Worm (Caenorhabditis elegans) whole organism, L4 larva: Measurements from ENCODE around the gene M176.16.
A peak's percentile ranks its signal among the peaks of the same experiment; 100 is the strongest.
"Not testable (repeated sequence)": the region's sequence is repeated elsewhere in the genome, so short reads cannot be mapped to it uniquely, and the experiment has no call there.

Experiments
- D1046.2 ChIP-seq: fragments of 200-800 bp; sonication (Bioruptor generic); IDR thresholded peaks from 2 replicates; pipeline ENCODE4 v1.3.6; 2022; ENCODE audit warnings: missing genetic modification characterization, missing compliant biosample characterization
- F26F4.8 ChIP-seq: fragments of 200-800 bp; sonication (Bioruptor generic); conservative IDR thresholded peaks from 2 replicates; pipeline ENCODE4 v1.3.6; 2022; ENCODE audit warnings: missing genetic modification characterization, missing compliant biosample characterization
- T20F7.1 ChIP-seq: fragments of 200-800 bp; sonication (Bioruptor generic); optimal IDR thresholded peaks from 2 replicates; lab custom pipeline; 2018; ENCODE audit warnings: mild to moderate bottlenecking, missing genetic modification characterization, missing compliant biosample characterization
- Y75B8A.6 ChIP-seq: fragments of 200-800 bp; sonication (Bioruptor generic); IDR thresholded peaks from 2 replicates; pipeline ENCODE4 v1.3.6; 2022; ENCODE audit warnings: missing genetic modification reagents, missing genetic modification characterization, missing compliant biosample characterization
- ZK546.5 ChIP-seq, 2 experiments: sonication (generic microtip); optimal IDR thresholded peaks; 2 replicates each; lab custom pipeline; 2017; ENCODE audit warnings: missing biosample characterization in 2 of 2, missing genetic modification characterization in 2 of 2
- aha-1 ChIP-seq: fragments of 150-350 bp; peaks from one replicate; lab custom pipeline; 2014; ENCODE audit warnings: missing biosample characterization, missing genetic modification characterization
- ceh-20 ChIP-seq: fragments of 200-800 bp; sonication (Bioruptor generic); IDR thresholded peaks from 2 replicates; pipeline ENCODE4 v1.3.6; 2022; ENCODE audit warnings: missing genetic modification reagents, missing genetic modification characterization, missing compliant biosample characterization
- ceh-44 ChIP-seq: fragments of 200-800 bp; sonication (Bioruptor generic); IDR thresholded peaks from 2 replicates; pipeline ENCODE4 v1.3.6; 2022; ENCODE audit warnings: missing genetic modification reagents, missing genetic modification characterization, missing compliant biosample characterization
- daf-12 ChIP-seq: fragments of 150-350 bp; optimal IDR thresholded peaks from 2 replicates; lab custom pipeline; 2014; ENCODE audit warnings: missing biosample characterization, missing genetic modification reagents, missing genetic modification characterization
- daf-16 ChIP-seq, 3 experiments: sonication (generic microtip); optimal IDR thresholded peaks; 2 replicates each; lab custom pipeline; 2016 to 2017; ENCODE audit warnings: missing genetic modification characterization in 3 of 3, missing genetic modification reagents in 3 of 3, mild to moderate bottlenecking in 2 of 3, missing compliant biosample characterization in 2 of 3, missing biosample characterization in 1 of 3, moderate library complexity in 1 of 3
- dmd-6 ChIP-seq: fragments of 200-800 bp; sonication (Bioruptor generic); IDR thresholded peaks from 2 replicates; pipeline ENCODE4 v1.3.6; 2022; ENCODE audit warnings: missing genetic modification reagents, missing genetic modification characterization, missing compliant biosample characterization
- hif-1 ChIP-seq, 2 experiments: sonication (generic microtip); optimal IDR thresholded peaks; 2 replicates each; lab custom pipeline; 2016 to 2017; ENCODE audit warnings: missing compliant biosample characterization in 2 of 2, missing genetic modification characterization in 2 of 2, missing genetic modification reagents in 2 of 2, missing genotype in 2 of 2, mild to moderate bottlenecking in 1 of 2
- lin-38 ChIP-seq: fragments of 200-800 bp; sonication (Bioruptor generic); IDR thresholded peaks from 2 replicates; pipeline ENCODE4 v1.3.6; 2022; ENCODE audit warnings: missing genetic modification reagents, missing genetic modification characterization, missing compliant biosample characterization
- lsy-2 ChIP-seq, 2 experiments: fragments of 150-350 bp in 1 of 2; sonication (generic microtip) in 1 of 2; optimal IDR thresholded peaks; 2 replicates each; lab custom pipeline; 2014 to 2017; ENCODE audit warnings: missing biosample characterization in 2 of 2, missing genetic modification characterization in 2 of 2
- madf-9 ChIP-seq: fragments of 200-800 bp; sonication (Bioruptor generic); conservative IDR thresholded peaks from 2 replicates; pipeline ENCODE4 v1.3.6; 2022; ENCODE audit warnings: missing genetic modification reagents, missing genetic modification characterization, missing compliant biosample characterization
- mdl-1 ChIP-seq, 2 experiments: fragments of 150-350 bp in 1 of 2; sonication (generic microtip) in 1 of 2; optimal IDR thresholded peaks; 2 replicates each; lab custom pipeline; 2014 to 2017; ENCODE audit warnings: missing biosample characterization in 2 of 2, missing genetic modification characterization in 2 of 2
- mep-1 ChIP-seq: fragments of 150-350 bp; sonication (generic microtip); optimal IDR thresholded peaks from 3 replicates; lab custom pipeline; 2014; ENCODE audit warnings: missing biosample characterization, missing genetic modification characterization
- mes-2 ChIP-seq: sonication (generic microtip); optimal IDR thresholded peaks from 2 replicates; lab custom pipeline; 2016; ENCODE audit warnings: missing genotype, mild to moderate bottlenecking, missing genetic modification characterization, missing compliant biosample characterization; ENCODE audit not compliant: poor library complexity, severe bottlenecking
- nhr-102 ChIP-seq: sonication (generic microtip); optimal IDR thresholded peaks from 2 replicates; lab custom pipeline; 2016; ENCODE audit warnings: mild to moderate bottlenecking, missing genetic modification characterization, moderate library complexity, missing compliant biosample characterization
- nhr-41 ChIP-seq: fragments of 200-800 bp; sonication (Bioruptor generic); IDR thresholded peaks from 2 replicates; pipeline ENCODE4 v1.3.6; 2022; ENCODE audit warnings: missing genetic modification reagents, missing genetic modification characterization, missing compliant biosample characterization
- nhr-76 ChIP-seq: fragments of 150-350 bp; optimal IDR thresholded peaks from 2 replicates; lab custom pipeline; 2014; ENCODE audit warnings: missing biosample characterization, missing genetic modification characterization
- pqm-1 ChIP-seq: sonication (generic microtip); optimal IDR thresholded peaks from 2 replicates; lab custom pipeline; 2017; ENCODE audit warnings: missing biosample characterization, missing genetic modification characterization
- tag-97 ChIP-seq: fragments of 200-800 bp; sonication (Bioruptor generic); IDR thresholded peaks from 2 replicates; pipeline ENCODE4 v1.3.6; 2022; ENCODE audit warnings: missing genetic modification characterization, missing compliant biosample characterization
- unc-130 ChIP-seq: sonication (generic microtip); optimal IDR thresholded peaks from 2 replicates; lab custom pipeline; 2016; ENCODE audit warnings: missing genetic modification reagents, missing genetic modification characterization, missing compliant biosample characterization
- unc-62 ChIP-seq, 3 experiments: fragments of 150-350 bp in 1 of 3; sonication (generic microtip); optimal IDR thresholded peaks in 2 of 3; peaks in 1 of 3; 1 replicate in 1 of 3; 2 replicates in 2 of 3; lab custom pipeline; 2014 to 2017; ENCODE audit warnings: missing biosample characterization in 3 of 3, missing genetic modification characterization in 3 of 3, missing genetic modification reagents in 3 of 3, missing genotype in 1 of 3
- zag-1 ChIP-seq: fragments of 150-350 bp; optimal IDR thresholded peaks from 2 replicates; lab custom pipeline; 2014; ENCODE audit warnings: missing biosample characterization, missing genetic modification characterization
- zfp-2 ChIP-seq: sonication (generic microtip); optimal IDR thresholded peaks from 2 replicates; lab custom pipeline; 2016; ENCODE audit warnings: mild to moderate bottlenecking, missing genetic modification characterization, missing compliant biosample characterization
- zip-2 ChIP-seq: fragments of 150-350 bp; optimal IDR thresholded peaks from 2 replicates; lab custom pipeline; 2014; ENCODE audit warnings: missing biosample characterization, missing genetic modification characterization

M176.16 gene

ce11 chrII:9397496-9397895 is 20.8 kb upstream of the M176.16 start, which contains the start of gene Y51B9A.9:
Gene Y51B9A.9 (minus strand): TSS chrII:9397596.
- TF ChIP-seq D1046.2 (no peak), pqm-1 (tag; lab: Kevin White, UChicago) (peak; percentile 47), mep-1 (no peak), dmd-6 (GFP tag; lab: Robert Waterston, UW) (no peak), daf-16 (GFP tag; optimal IDR thresholded peaks at IDR 0.05; lab: Kevin White, UChicago) (no peak), daf-16 (tag; optimal IDR thresholded peaks at IDR 0.05; lab: Kevin White, UChicago) (peak; percentile 68)
- TF ChIP-seq, all 104 proteins: peak for 2

- no peak for TF ChIP-seq mdl-1 (tag; optimal IDR thresholded peaks at IDR 0.05; lab: Kevin White, UChicago)
- TF ChIP-seq zfp-2 (tag; lab: Kevin White, UChicago) = no peak
- TF ChIP-seq lin-38 = no peak
- no peak for TF ChIP-seq ceh-20 (GFP tag; lab: Robert Waterston, UW)
- no peak for TF ChIP-seq nhr-41
- no peak for TF ChIP-seq daf-16 (GFP tag; optimal IDR thresholded peaks at IDR 0.05; lab: Kevin White, UChicago)
- TF ChIP-seq daf-16 (tag; optimal IDR thresholded peaks at IDR 0.05; lab: Kevin White, UChicago) = no peak
- TF ChIP-seq T20F7.1 = no peak
- no peak for TF ChIP-seq Y75B8A.6 (GFP tag; lab: Robert Waterston, UW)
- no peak for TF ChIP-seq F26F4.8
Observed at ce11 chrII:9398370-9398901, 19.9 kb upstream of the M176.16 start, which contains the start of the genes Y51B9A.14 and Y51B9A.8. Gene Y51B9A.14 (minus strand): TSS chrII:9398470. Gene Y51B9A.8 (plus strand): TSS chrII:9398851.

ce11 chrII:9399746-9400145 is 18.6 kb upstream of the M176.16 start, which contains the start of gene Y51B9A.7:
Gene Y51B9A.7 (plus strand): TSS chrII:9400046.
- no peak for TF ChIP-seq tag-97 (GFP tag; lab: Robert Waterston, UW)
- TF ChIP-seq hif-1 (tag; optimal IDR thresholded peaks at IDR 0.05; lab: Kevin White, UChicago) = no peak

- no peak for TF ChIP-seq lsy-2 (tag; optimal IDR thresholded peaks at IDR 0.05; lab: Kevin White, UChicago)
- no peak for TF ChIP-seq ZK546.5 (tag; optimal IDR thresholded peaks at IDR 0.05; lab: Kevin White, UChicago)
- TF ChIP-seq aha-1 = peak; percentile 35
- no peak for TF ChIP-seq zip-2 (tag; lab: Kevin White, UChicago)
Observed at ce11 chrII:9403087-9403486, 15.2 kb upstream of the M176.16 start, which contains the start of gene Y51B9A.6. Gene Y51B9A.6 (minus strand): TSS chrII:9403187.

- TF ChIP-seq ZK546.5 (tag; optimal IDR thresholded peaks at IDR 0.05; lab: Kevin White, UChicago) (no peak), nhr-102 (no peak), ceh-44 (no peak), tag-97 (GFP tag; lab: Robert Waterston, UW) (no peak), unc-130 (GFP tag; lab: Kevin White, UChicago) (no peak), mes-2 (tag; lab: Kevin White, UChicago) (no peak), madf-9 (GFP tag; lab: Robert Waterston, UW) (no peak), daf-12 (tag; lab: Kevin White, UChicago) (no peak), nhr-76 (tag; lab: Kevin White, UChicago) (no peak), zag-1 (tag; lab: Kevin White, UChicago) (no peak)
Observed at ce11 chrII:9403846-9404245, 14.5 kb upstream of the M176.16 start, which contains the start of gene Y51B9A.5. Gene Y51B9A.5 (plus strand): TSS chrII:9404146.

- TF ChIP-seq unc-62 (GFP tag; optimal IDR thresholded peaks at IDR 0.05 in 1 of 2; lab: Kevin White, UChicago) = peak in 1 of 2 experiments; percentile 53
- TF ChIP-seq unc-62 (tag; optimal IDR thresholded peaks at IDR 0.05; lab: Kevin White, UChicago) = not testable (repeated sequence)
Observed at ce11 chrII:9405013-9405412, 13.3 kb upstream of the M176.16 start.
